Fruit fly (Drosophila melanogaster) whole organism, embryonic: Measurements from ENCODE around the gene Ctr9.

Experiments
- Ada2b ChIP-seq: fragments of 200-800 bp; sonication (Bioruptor generic); IDR thresholded peaks from 2 replicates; pipeline ENCODE4 v1.3.6; 2022; ENCODE audit warnings: missing biosample characterization, missing genetic modification characterization
- Atf3 ChIP-seq: fragments of 200-800 bp; sonication (Bioruptor generic); optimal IDR thresholded peaks from 3 replicates; lab custom pipeline; 2016; ENCODE audit warnings: missing biosample characterization, missing genetic modification characterization
- B-H2 ChIP-seq: fragments of 200-800 bp; sonication (Bioruptor generic); optimal IDR thresholded peaks from 2 replicates; lab custom pipeline; 2018; ENCODE audit warnings: missing biosample characterization, mild to moderate bottlenecking, missing genetic modification characterization
- Bteb2 ChIP-seq: fragments of 200-800 bp; sonication (Bioruptor generic); optimal IDR thresholded peaks from 2 replicates; lab custom pipeline; 2016; ENCODE audit warnings: missing biosample characterization, missing genetic modification characterization
- CG12155 ChIP-seq: fragments of 200-800 bp; sonication (Bioruptor generic); optimal IDR thresholded peaks from 3 replicates; lab custom pipeline; 2016; ENCODE audit warnings: missing biosample characterization, missing genetic modification characterization
- CG12391 ChIP-seq: fragments of 200-800 bp; sonication (Bioruptor generic); optimal IDR thresholded peaks from 3 replicates; lab custom pipeline; 2018; ENCODE audit warnings: missing biosample characterization, mild to moderate bottlenecking, missing genetic modification characterization, moderate library complexity
- CG13123 ChIP-seq: fragments of 200-800 bp; sonication (Bioruptor generic); optimal IDR thresholded peaks from 2 replicates; lab custom pipeline; 2016; ENCODE audit warnings: missing biosample characterization, missing genetic modification characterization
- CG14014 ChIP-seq: fragments of 200-800 bp; sonication (Bioruptor generic); IDR thresholded peaks from 2 replicates; pipeline ENCODE4 v1.3.6; 2022; ENCODE audit warnings: missing biosample characterization, missing genetic modification characterization
- CG1602 ChIP-seq: fragments of 200-800 bp; sonication (Bioruptor generic); optimal IDR thresholded peaks from 3 replicates; lab custom pipeline; 2016; ENCODE audit warnings: missing biosample characterization, missing genetic modification characterization
- CG17612 ChIP-seq: fragments of 200-800 bp; sonication (Bioruptor generic); IDR thresholded peaks from 2 replicates; pipeline ENCODE4 v1.3.6; 2022; ENCODE audit warnings: missing biosample characterization, missing genetic modification characterization
- CG2202 ChIP-seq: fragments of 200-800 bp; sonication (Bioruptor generic); optimal IDR thresholded peaks from 2 replicates; lab custom pipeline; 2018; ENCODE audit warnings: missing biosample characterization, mild to moderate bottlenecking, missing genetic modification characterization
- CG31365 ChIP-seq: fragments of 200-800 bp; sonication (Bioruptor generic); optimal IDR thresholded peaks from 2 replicates; lab custom pipeline; 2018; ENCODE audit warnings: missing biosample characterization, mild to moderate bottlenecking, missing genetic modification characterization
- CG32772 ChIP-seq: fragments of 200-800 bp; sonication (Bioruptor generic); IDR thresholded peaks from 2 replicates; pipeline ENCODE4 v1.3.6; 2022; ENCODE audit warnings: missing biosample characterization, missing genetic modification characterization
- CG33213 ChIP-seq: fragments of 200-800 bp; sonication (Bioruptor generic); optimal IDR thresholded peaks from 3 replicates; lab custom pipeline; 2016; ENCODE audit warnings: missing biosample characterization, missing genetic modification characterization
- CG33557 ChIP-seq: fragments of 200-800 bp; sonication (Bioruptor generic); optimal IDR thresholded peaks from 2 replicates; lab custom pipeline; 2019; ENCODE audit warnings: missing biosample characterization, mild to moderate bottlenecking, missing genetic modification characterization, moderate library complexity
- CG34422 ChIP-seq: fragments of 200-800 bp; sonication (Bioruptor generic); IDR thresholded peaks from 3 replicates; pipeline ENCODE4 v1.3.6; 2022; ENCODE audit warnings: missing biosample characterization, missing genetic modification characterization
- CG6683 ChIP-seq: fragments of 200-800 bp; sonication (Bioruptor generic); optimal IDR thresholded peaks from 2 replicates; lab custom pipeline; 2017; ENCODE audit warnings: missing biosample characterization, mild to moderate bottlenecking, missing genetic modification characterization, missing genetic modification reagents
- CG6689 ChIP-seq: fragments of 200-800 bp; sonication (Bioruptor generic); IDR thresholded peaks from 2 replicates; pipeline ENCODE4 v1.3.6; 2022; ENCODE audit warnings: missing biosample characterization, missing genetic modification characterization
- CG7271 ChIP-seq: fragments of 200-800 bp; sonication (Bioruptor generic); optimal IDR thresholded peaks from 2 replicates; lab custom pipeline; 2018; ENCODE audit warnings: missing biosample characterization, mild to moderate bottlenecking, missing genetic modification characterization, moderate library complexity
- CG7357 ChIP-seq: fragments of 200-800 bp; sonication (Bioruptor generic); IDR thresholded peaks from 3 replicates; pipeline ENCODE4 v1.3.6; 2022; ENCODE audit warnings: missing biosample characterization, missing genetic modification characterization
- CG7556 ChIP-seq: fragments of 200-800 bp; sonication (Bioruptor generic); optimal IDR thresholded peaks from 2 replicates; lab custom pipeline; 2017; ENCODE audit warnings: missing biosample characterization, mild to moderate bottlenecking, missing genetic modification characterization
- CG9437 ChIP-seq: fragments of 200-800 bp; sonication (Bioruptor generic); optimal IDR thresholded peaks from 2 replicates; lab custom pipeline; 2018; ENCODE audit warnings: missing biosample characterization, mild to moderate bottlenecking, missing genetic modification characterization
- D19B ChIP-seq: fragments of 200-800 bp; sonication (Bioruptor generic); optimal IDR thresholded peaks from 2 replicates; lab custom pipeline; 2017; ENCODE audit warnings: missing biosample characterization, mild to moderate bottlenecking, missing genetic modification characterization
- HLH54F ChIP-seq: fragments of 200-800 bp; sonication (Bioruptor generic); optimal IDR thresholded peaks from 3 replicates; lab custom pipeline; 2016; ENCODE audit warnings: missing biosample characterization, missing genetic modification characterization
- Hr51 ChIP-seq, 2 experiments: fragments of 200-800 bp; sonication (Bioruptor generic); optimal IDR thresholded peaks; 2 replicates in 1 of 2; 3 replicates in 1 of 2; lab custom pipeline; 2016 to 2018; ENCODE audit warnings: missing biosample characterization in 2 of 2, missing genetic modification characterization in 2 of 2, mild to moderate bottlenecking in 1 of 2, moderate library complexity in 1 of 2
- Hsf ChIP-seq: fragments of 200-800 bp; sonication (Bioruptor generic); optimal IDR thresholded peaks from 3 replicates; lab custom pipeline; 2016; ENCODE audit warnings: missing biosample characterization, missing genetic modification characterization
- Jarid2 ChIP-seq: fragments of 200-800 bp; sonication (Bioruptor generic); optimal IDR thresholded peaks from 3 replicates; lab custom pipeline; 2017; ENCODE audit warnings: mild to moderate bottlenecking, missing biosample characterization, missing genetic modification reagents, missing genetic modification characterization
- Med ChIP-seq: fragments of 200-800 bp; sonication (Bioruptor generic); peaks from one replicate; lab custom pipeline; 2016; ENCODE audit warnings: missing biosample characterization, missing genetic modification characterization, mild to moderate bottlenecking, inconsistent platforms, moderate library complexity
- NFAT ChIP-seq: fragments of 200-800 bp; sonication (Bioruptor generic); IDR thresholded peaks from 2 replicates; pipeline ENCODE4 v1.3.6; 2022; ENCODE audit warnings: missing biosample characterization, missing genetic modification characterization
- Nf-YA ChIP-seq: fragments of 200-800 bp; sonication (Bioruptor generic); IDR thresholded peaks from 2 replicates; pipeline ENCODE4 v1.3.6; 2022; ENCODE audit warnings: missing biosample characterization, missing genetic modification characterization
- Poxn ChIP-seq: fragments of 200-800 bp; sonication (Bioruptor generic); IDR thresholded peaks from 2 replicates; pipeline ENCODE4 v1.3.6; 2022; ENCODE audit warnings: missing biosample characterization, missing genetic modification characterization
- Ssrp ChIP-seq: fragments of 200-800 bp; sonication (Bioruptor generic); optimal IDR thresholded peaks from 2 replicates; lab custom pipeline; 2018; ENCODE audit warnings: missing biosample characterization, mild to moderate bottlenecking, missing genetic modification characterization, moderate library complexity
- ci ChIP-seq: fragments of 200-800 bp; sonication (Bioruptor generic); IDR thresholded peaks from 3 replicates; pipeline ENCODE4 v1.3.6; 2022; ENCODE audit warnings: missing biosample characterization, missing genetic modification characterization
- crp ChIP-seq, 2 experiments: fragments of 200-800 bp; sonication (Bioruptor generic); optimal IDR thresholded peaks; 2 replicates in 1 of 2; 3 replicates in 1 of 2; lab custom pipeline; 2017; ENCODE audit warnings: missing biosample characterization in 2 of 2, missing genetic modification characterization in 2 of 2, mild to moderate bottlenecking in 1 of 2, moderate library complexity in 1 of 2
- disco-r ChIP-seq: fragments of 200-800 bp; sonication (Bioruptor generic); optimal IDR thresholded peaks from 2 replicates; lab custom pipeline; 2016; ENCODE audit warnings: missing biosample characterization, missing genetic modification characterization
- gce ChIP-seq: fragments of 200-800 bp; sonication (Bioruptor generic); IDR thresholded peaks from 3 replicates; pipeline ENCODE4 v1.3.6; 2022; ENCODE audit warnings: missing biosample characterization, missing genetic modification characterization
- gem ChIP-seq: fragments of 200-800 bp; sonication (Bioruptor generic); optimal IDR thresholded peaks from 2 replicates; lab custom pipeline; 2019; ENCODE audit warnings: missing biosample characterization, mild to moderate bottlenecking, missing genetic modification characterization, moderate library complexity
- her ChIP-seq: fragments of 200-800 bp; sonication (Bioruptor generic); optimal IDR thresholded peaks from 2 replicates; lab custom pipeline; 2016; ENCODE audit warnings: missing biosample characterization, missing genetic modification characterization
- kni ChIP-seq: fragments of 200-800 bp; sonication (Bioruptor generic); optimal IDR thresholded peaks from 3 replicates; lab custom pipeline; 2017; ENCODE audit warnings: mild to moderate bottlenecking, missing biosample characterization, missing genetic modification reagents, missing genetic modification characterization
- lab ChIP-seq: fragments of 200-800 bp; sonication (Bioruptor generic); optimal IDR thresholded peaks from 3 replicates; lab custom pipeline; 2017; ENCODE audit warnings: missing biosample characterization, missing genetic modification characterization, mild to moderate bottlenecking, moderate library complexity, missing genetic modification reagents
- lov ChIP-seq, 2 experiments: fragments of 200-800 bp in 1 of 2; fragments of >200 bp in 1 of 2; sonication (Bioruptor generic) in 1 of 2; IDR thresholded peaks in 1 of 2; optimal IDR thresholded peaks in 1 of 2; 2 replicates in 1 of 2; 3 replicates in 1 of 2; pipeline versions ENCODE4 v1.3.6 to Lab custom; 2017 to 2022; ENCODE audit warnings: missing biosample characterization in 1 of 2, missing genetic modification characterization in 1 of 2
- onecut ChIP-seq: fragments of 200-800 bp; sonication (Bioruptor generic); IDR thresholded peaks from 2 replicates; pipeline ENCODE4 v1.3.6; 2022; ENCODE audit warnings: missing biosample characterization, missing genetic modification characterization
- org-1 ChIP-seq: fragments of 200-800 bp; sonication (Bioruptor generic); optimal IDR thresholded peaks from 2 replicates; lab custom pipeline; 2017; ENCODE audit warnings: missing biosample characterization, missing genetic modification characterization
- phol ChIP-seq: fragments of 200-800 bp; sonication (Bioruptor generic); optimal IDR thresholded peaks from 3 replicates; lab custom pipeline; 2018; ENCODE audit warnings: missing biosample characterization, mild to moderate bottlenecking, missing genetic modification characterization, moderate library complexity
- pita ChIP-seq: fragments of 200-800 bp; sonication (Bioruptor generic); optimal IDR thresholded peaks from 2 replicates; lab custom pipeline; 2017; ENCODE audit warnings: missing biosample characterization, mild to moderate bottlenecking, missing genetic modification characterization
- sob ChIP-seq: fragments of 200-800 bp; sonication (Bioruptor generic); IDR thresholded peaks from 2 replicates; pipeline ENCODE4 v1.3.6; 2022; ENCODE audit warnings: missing biosample characterization, missing genetic modification characterization
- tap ChIP-seq: fragments of 200-800 bp; optimal IDR thresholded peaks from 3 replicates; lab custom pipeline; 2019; ENCODE audit warnings: missing biosample characterization, mild to moderate bottlenecking, missing genetic modification characterization, moderate library complexity
- tll ChIP-seq, 2 experiments: fragments of 200-800 bp in 1 of 2; fragments of >200 bp in 1 of 2; sonication (Bioruptor generic) in 1 of 2; optimal IDR thresholded peaks; 2 replicates each; lab custom pipeline; 2017 to 2019; ENCODE audit warnings: missing biosample characterization in 2 of 2, missing genetic modification characterization in 2 of 2, mild to moderate bottlenecking in 1 of 2, moderate library complexity in 1 of 2
- tx ChIP-seq: fragments of 200-800 bp; sonication (Bioruptor generic); optimal IDR thresholded peaks from 2 replicates; lab custom pipeline; 2016; ENCODE audit warnings: missing biosample characterization, missing genetic modification characterization
- vnd ChIP-seq: fragments of 200-800 bp; sonication (Bioruptor generic); IDR thresholded peaks from 3 replicates; pipeline ENCODE4 v1.3.6; 2022; ENCODE audit warnings: missing biosample characterization, missing genetic modification characterization; ENCODE audit not compliant: partially characterized antibody

The Ctr9 gene

dm6 chr3L:1352065-1352464 is 45.0 kb downstream of the Ctr9 start (continued):
- TF ChIP-seq lov (optimal IDR thresholded peaks at IDR 0.05; lab: Kevin White, UChicago): no peak
- TF ChIP-seq lov (GFP tag; IDR thresholded peaks at IDR 0.05; lab: Robert Waterston, UW): no peak
- TF ChIP-seq NFAT (GFP tag; lab: Robert Waterston, UW): peak; percentile 29; the same call in 1 of the 2 replicates
- TF ChIP-seq Ada2b (GFP tag; lab: Robert Waterston, UW): no peak
- TF ChIP-seq CG31365 (tag; lab: Kevin White, UChicago): no peak
- TF ChIP-seq CG7271 (tag; lab: Kevin White, UChicago): no peak
- TF ChIP-seq CG17612: no peak
- no peak for TF ChIP-seq disco-r (GFP tag; lab: Kevin White, UChicago)
- peak; percentile 82 for TF ChIP-seq ci (GFP tag; lab: Robert Waterston, UW)
- no peak for TF ChIP-seq onecut
- TF ChIP-seq CG32772 (GFP tag; lab: Robert Waterston, UW): no peak
- no peak for TF ChIP-seq CG1602
- peak; percentile 57 for TF ChIP-seq CG33213 (GFP tag; lab: Kevin White, UChicago)
- peak; percentile 34 for TF ChIP-seq Hsf (GFP tag; lab: Kevin White, UChicago)
- peak; percentile 14 for TF ChIP-seq Ssrp (tag; lab: Kevin White, UChicago)
- TF ChIP-seq sob (GFP tag; lab: Robert Waterston, UW): no peak
- TF ChIP-seq gce (GFP tag; lab: Robert Waterston, UW): no peak
- peak; percentile 55 for TF ChIP-seq lab (GFP tag; lab: Kevin White, UChicago)
- TF ChIP-seq tll (GFP tag; optimal IDR thresholded peaks at IDR 0.05; lab: Kevin White, UChicago): peak in 1 of 2 experiments; percentile 11
- peak; percentile 29 for TF ChIP-seq CG12391 (tag; lab: Kevin White, UChicago)
- no peak for TF ChIP-seq crp (GFP tag; optimal IDR thresholded peaks at IDR 0.05; lab: Kevin White, UChicago)
- TF ChIP-seq Atf3 (GFP tag; lab: Kevin White, UChicago): no peak
- TF ChIP-seq CG7556 (GFP tag; lab: Kevin White, UChicago): peak; percentile 13
- peak; percentile 34 for TF ChIP-seq pita (GFP tag; lab: Kevin White, UChicago)
- TF ChIP-seq phol (tag; lab: Kevin White, UChicago): peak; percentile 97
- peak; percentile 33 for TF ChIP-seq gem (tag; lab: Kevin White, UChicago)
- TF ChIP-seq kni (GFP tag; lab: Kevin White, UChicago): peak; percentile 96
- TF ChIP-seq vnd: peak; percentile 80
- no peak for TF ChIP-seq D19B
- TF ChIP-seq B-H2 (GFP tag; lab: Kevin White, UChicago): peak; percentile 5
- TF ChIP-seq CG33557: peak; percentile 14
- TF ChIP-seq CG14014 (GFP tag; lab: Robert Waterston, UW): no peak
- peak; percentile 39 for TF ChIP-seq her
- TF ChIP-seq CG2202 (tag; lab: Kevin White, UChicago): no peak
- TF ChIP-seq Med (GFP tag; lab: Kevin White, UChicago): peak; percentile 91
- TF ChIP-seq tx: peak; percentile 8
- no peak for TF ChIP-seq org-1 (GFP tag; lab: Kevin White, UChicago)
- no peak for TF ChIP-seq CG9437
- peak; percentile 30 to 38 for TF ChIP-seq Hr51 (GFP tag; optimal IDR thresholded peaks at IDR 0.05; lab: Kevin White, UChicago)
- no peak for TF ChIP-seq Bteb2 (GFP tag; lab: Kevin White, UChicago)
- no peak for TF ChIP-seq Poxn
- TF ChIP-seq CG12155: peak; percentile 30
- no peak for TF ChIP-seq CG6683 (GFP tag; lab: Kevin White, UChicago)
- TF ChIP-seq CG6689 (GFP tag; lab: Robert Waterston, UW): no peak
- no peak for TF ChIP-seq tap
- TF ChIP-seq Jarid2 (GFP tag; lab: Kevin White, UChicago): peak; percentile 21
- TF ChIP-seq CG34422 (GFP tag; lab: Robert Waterston, UW): peak; percentile 22; the same call in 1 of the 3 replicates
- TF ChIP-seq CG13123 (GFP tag; lab: Kevin White, UChicago): no peak
- peak; percentile 40 for TF ChIP-seq HLH54F (GFP tag; lab: Kevin White, UChicago)
- no peak for TF ChIP-seq CG7357 (GFP tag; lab: Robert Waterston, UW)
- no peak for TF ChIP-seq Nf-YA (GFP tag; lab: Robert Waterston, UW)
